Worm (Caenorhabditis elegans) whole organism, late embryonic: ENCODE data around the gene R03D7.8.

Experiments used
- C38D4.7 ChIP-seq: fragments of 200-800 bp; sonication (Bioruptor generic); optimal IDR thresholded peaks from 2 replicates; lab custom pipeline; 2018; ENCODE audit warnings: mild to moderate bottlenecking, missing genetic modification characterization, moderate library complexity, missing compliant biosample characterization
- K02D7.2 ChIP-seq: sonication (generic microtip); optimal IDR thresholded peaks from 2 replicates; lab custom pipeline; 2017; ENCODE audit warnings: mild to moderate bottlenecking, missing genetic modification characterization, missing compliant biosample characterization
- ahr-1 ChIP-seq: sonication (generic microtip); optimal IDR thresholded peaks from 2 replicates; lab custom pipeline; 2016; ENCODE audit warnings: missing genetic modification characterization, missing compliant biosample characterization
- ceh-14 ChIP-seq: sonication (generic microtip); optimal IDR thresholded peaks from 2 replicates; lab custom pipeline; 2016; ENCODE audit warnings: missing genotype, missing genetic modification characterization, missing compliant biosample characterization
- ceh-2 ChIP-seq: sonication (generic microtip); optimal IDR thresholded peaks from 2 replicates; lab custom pipeline; 2016; ENCODE audit warnings: missing genotype, missing genetic modification characterization, missing compliant biosample characterization
- ceh-24 ChIP-seq: sonication (generic microtip); optimal IDR thresholded peaks from 2 replicates; lab custom pipeline; 2016; ENCODE audit warnings: mild to moderate bottlenecking, missing genetic modification characterization, missing compliant biosample characterization
- ceh-30 ChIP-seq: fragments of 150-350 bp; optimal IDR thresholded peaks from 2 replicates; lab custom pipeline; 2014; ENCODE audit warnings: missing biosample characterization, missing genetic modification characterization
- ceh-31 ChIP-seq: sonication (generic microtip); optimal IDR thresholded peaks from 2 replicates; lab custom pipeline; 2016; ENCODE audit warnings: missing genetic modification characterization, missing compliant biosample characterization
- ceh-45 ChIP-seq: fragments of 200-800 bp; sonication (Bioruptor generic); IDR thresholded peaks from 2 replicates; pipeline ENCODE4 v1.3.6; 2022; ENCODE audit warnings: missing genetic modification reagents, missing genetic modification characterization, missing compliant biosample characterization
- ceh-48 ChIP-seq: sonication (generic microtip); optimal IDR thresholded peaks from 2 replicates; lab custom pipeline; 2016; ENCODE audit warnings: missing genetic modification characterization, inconsistent platforms, missing compliant biosample characterization
- ceh-6 ChIP-seq: fragments of 200-800 bp; sonication (Bioruptor generic); optimal IDR thresholded peaks from 2 replicates; lab custom pipeline; 2018; ENCODE audit warnings: mild to moderate bottlenecking, missing genetic modification characterization, missing compliant biosample characterization
- ceh-9 ChIP-seq: sonication (generic microtip); optimal IDR thresholded peaks from 2 replicates; lab custom pipeline; 2016; ENCODE audit warnings: mild to moderate bottlenecking, missing genetic modification characterization, inconsistent platforms, missing compliant biosample characterization
- dmd-4 ChIP-seq: sonication (generic microtip); optimal IDR thresholded peaks from 2 replicates; lab custom pipeline; 2016; ENCODE audit warnings: borderline replicate concordance, missing genetic modification characterization, missing compliant biosample characterization
- dve-1 ChIP-seq: sonication (generic microtip); optimal IDR thresholded peaks from 2 replicates; lab custom pipeline; 2017; ENCODE audit warnings: antibody characterized with exemption, mild to moderate bottlenecking, missing genetic modification characterization, missing compliant biosample characterization
- elt-2 ChIP-seq: sonication (generic microtip); optimal IDR thresholded peaks from 2 replicates; lab custom pipeline; 2016; ENCODE audit warnings: missing genetic modification reagents, missing genetic modification characterization, missing compliant biosample characterization
- ets-4 ChIP-seq: sonication (generic microtip); optimal IDR thresholded peaks from 2 replicates; lab custom pipeline; 2016; ENCODE audit warnings: missing genetic modification characterization, missing compliant biosample characterization
- eyg-1 ChIP-seq: sonication (generic microtip); optimal IDR thresholded peaks from 2 replicates; lab custom pipeline; 2016; ENCODE audit warnings: missing genotype, missing genetic modification characterization, missing compliant biosample characterization
- fax-1 ChIP-seq: sonication (generic microtip); optimal IDR thresholded peaks from 2 replicates; lab custom pipeline; 2016; ENCODE audit warnings: missing genotype, missing genetic modification characterization, missing compliant biosample characterization
- fkh-6 ChIP-seq: sonication (generic microtip); optimal IDR thresholded peaks from 2 replicates; lab custom pipeline; 2016; ENCODE audit warnings: missing genetic modification characterization, missing compliant biosample characterization
- gmeb-2 ChIP-seq: sonication (generic microtip); optimal IDR thresholded peaks from 2 replicates; lab custom pipeline; 2016; ENCODE audit warnings: missing genetic modification characterization, inconsistent platforms, missing compliant biosample characterization
- hlh-6 ChIP-seq: sonication (generic microtip); optimal IDR thresholded peaks from 2 replicates; lab custom pipeline; 2016; ENCODE audit warnings: missing genotype, missing genetic modification characterization, missing compliant biosample characterization
- hlh-8 ChIP-seq: sonication (generic microtip); optimal IDR thresholded peaks from 2 replicates; lab custom pipeline; 2016; ENCODE audit warnings: missing genotype, missing genetic modification characterization, missing compliant biosample characterization
- lim-6 ChIP-seq: sonication (generic microtip); optimal IDR thresholded peaks from 2 replicates; lab custom pipeline; 2016; ENCODE audit warnings: missing genetic modification characterization, missing compliant biosample characterization
- madf-2 ChIP-seq: sonication (generic microtip); optimal IDR thresholded peaks from 2 replicates; lab custom pipeline; 2017; ENCODE audit warnings: missing genetic modification characterization, missing compliant biosample characterization
- mec-3 ChIP-seq: sonication (generic microtip); optimal IDR thresholded peaks from 2 replicates; lab custom pipeline; 2016; ENCODE audit warnings: borderline replicate concordance, missing genetic modification characterization, missing compliant biosample characterization
- nhr-11 ChIP-seq: fragments of 150-350 bp; optimal IDR thresholded peaks from 2 replicates; lab custom pipeline; 2014; ENCODE audit warnings: missing biosample characterization, missing genetic modification characterization
- nhr-232 ChIP-seq: sonication (generic microtip); optimal IDR thresholded peaks from 2 replicates; lab custom pipeline; 2016; ENCODE audit warnings: missing genetic modification characterization, missing compliant biosample characterization
- npax-4 ChIP-seq: sonication (generic microtip); optimal IDR thresholded peaks from 2 replicates; lab custom pipeline; 2016; ENCODE audit warnings: missing genetic modification characterization, missing compliant biosample characterization
- odd-2 ChIP-seq: sonication (generic microtip); optimal IDR thresholded peaks from 2 replicates; lab custom pipeline; 2017; ENCODE audit warnings: antibody characterized with exemption, mild to moderate bottlenecking, missing genetic modification characterization, missing compliant biosample characterization
- pat-9 ChIP-seq: fragments of 200-800 bp; sonication (Bioruptor generic); optimal IDR thresholded peaks from 2 replicates; lab custom pipeline; 2018; ENCODE audit warnings: mild to moderate bottlenecking, missing genetic modification characterization, moderate library complexity, missing compliant biosample characterization
- pha-2 ChIP-seq: sonication (generic microtip); optimal IDR thresholded peaks from 2 replicates; lab custom pipeline; 2017; ENCODE audit warnings: mild to moderate bottlenecking, missing genetic modification characterization, missing compliant biosample characterization
- pha-4 ChIP-seq: fragments of 150-350 bp; optimal IDR thresholded peaks from 2 replicates; lab custom pipeline; 2018; ENCODE audit warnings: missing biosample characterization, missing genetic modification reagents, missing genetic modification characterization
- ref-2 ChIP-seq: sonication (generic microtip); optimal IDR thresholded peaks from 2 replicates; lab custom pipeline; 2016; ENCODE audit warnings: missing genetic modification characterization, missing compliant biosample characterization
- rnt-1 ChIP-seq: sonication (generic microtip); optimal IDR thresholded peaks from 2 replicates; lab custom pipeline; 2016; ENCODE audit warnings: missing genetic modification characterization, missing compliant biosample characterization
- sox-4 ChIP-seq: sonication (generic microtip); optimal IDR thresholded peaks from 2 replicates; lab custom pipeline; 2017; ENCODE audit warnings: mild to moderate bottlenecking, missing genetic modification characterization, inconsistent platforms, missing compliant biosample characterization
- tbx-2 ChIP-seq: sonication (generic microtip); optimal IDR thresholded peaks from 2 replicates; lab custom pipeline; 2016; ENCODE audit warnings: missing genetic modification characterization, missing compliant biosample characterization
- ttx-3 ChIP-seq: sonication (generic microtip); optimal IDR thresholded peaks from 2 replicates; lab custom pipeline; 2016; ENCODE audit warnings: missing genetic modification reagents, missing genetic modification characterization, missing compliant biosample characterization
- unc-3 ChIP-seq, 2 experiments: fragments of 200-800 bp in 1 of 2; sonication (Bioruptor generic) in 1 of 2; sonication (generic microtip) in 1 of 2; conservative IDR thresholded peaks in 1 of 2; optimal IDR thresholded peaks in 1 of 2; 2 replicates each; pipeline versions ENCODE4 v1.3.6 to Lab custom; 2016 to 2022; ENCODE audit warnings: missing compliant biosample characterization in 2 of 2, missing genetic modification characterization in 2 of 2, missing genetic modification reagents in 1 of 2
- unc-42 ChIP-seq: sonication (generic microtip); optimal IDR thresholded peaks from 2 replicates; lab custom pipeline; 2016; ENCODE audit warnings: missing genotype, missing genetic modification characterization, missing compliant biosample characterization
- unc-86 ChIP-seq: sonication (generic microtip); optimal IDR thresholded peaks from 2 replicates; lab custom pipeline; 2016; ENCODE audit warnings: missing genetic modification characterization, missing compliant biosample characterization
- zip-5 ChIP-seq: sonication (generic microtip); optimal IDR thresholded peaks from 2 replicates; lab custom pipeline; 2016; ENCODE audit warnings: missing genetic modification characterization, missing compliant biosample characterization

Gene R03D7.8

DNA sequence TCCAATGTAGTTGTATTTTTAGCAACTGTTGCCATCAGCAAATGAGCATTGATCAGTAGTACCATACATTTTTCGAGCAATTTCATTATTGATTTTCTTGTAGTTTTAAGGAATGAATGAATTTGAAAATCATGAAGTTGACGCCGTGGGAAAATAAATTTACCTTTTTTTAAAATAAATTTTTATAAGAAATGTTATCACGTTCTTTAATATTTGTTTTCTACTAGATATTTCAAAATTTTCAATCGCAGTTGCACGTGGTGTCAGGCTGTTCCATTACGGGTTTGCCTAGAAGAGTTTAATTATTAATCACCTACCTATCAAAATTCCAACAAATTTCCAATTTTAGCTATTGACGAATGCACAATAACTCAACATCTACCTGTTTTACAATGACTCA is at the start of gene R03D7.8:
TSS of gene R03D7.8 (minus strand) at position 101 of the 400 bp plus-strand sequence.
- no peak for TF ChIP-seq ceh-30
- no peak for TF ChIP-seq K02D7.2 (tag; lab: Kevin White, UChicago)
- TF ChIP-seq gmeb-2 (tag; lab: Kevin White, UChicago) = no peak
- TF ChIP-seq eyg-1 = no peak
- TF ChIP-seq fkh-6 = no peak
- no peak for TF ChIP-seq hlh-8 (tag; lab: Kevin White, UChicago)
- TF ChIP-seq ceh-6 (GFP tag; lab: Kevin White, UChicago) = no peak

DNA sequence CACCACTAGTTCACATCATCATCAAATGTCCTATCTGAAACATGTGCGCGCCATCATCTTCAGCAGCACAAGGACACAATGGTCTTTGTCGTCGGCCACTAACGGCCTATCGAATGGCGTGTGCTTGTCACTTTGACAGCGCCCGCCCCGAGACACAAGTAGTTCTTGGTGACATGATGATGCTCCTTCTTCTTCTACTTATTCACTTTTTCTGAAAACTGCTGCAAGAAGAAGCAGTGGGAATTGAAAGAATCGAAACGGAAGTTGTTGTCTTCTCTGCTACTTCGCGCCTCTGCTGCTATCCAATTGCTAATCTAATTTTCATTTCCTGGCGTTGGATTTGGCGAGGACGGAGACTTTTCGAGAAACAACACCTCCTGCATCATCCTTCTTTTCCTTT is 47.7 kb upstream of the R03D7.8 start:
- no peak for TF ChIP-seq gmeb-2 (tag; lab: Kevin White, UChicago)
- no peak for TF ChIP-seq pha-4
- TF ChIP-seq odd-2 (tag; lab: Kevin White, UChicago) = no peak
- no peak for TF ChIP-seq elt-2 (tag; lab: Kevin White, UChicago)
- TF ChIP-seq nhr-11 (tag; lab: Kevin White, UChicago) = no peak
- no peak for TF ChIP-seq sox-4
- no peak for TF ChIP-seq npax-4
- no peak for TF ChIP-seq pha-2 (tag; lab: Kevin White, UChicago)
- no peak for TF ChIP-seq fax-1 (tag; lab: Kevin White, UChicago)
- no peak for TF ChIP-seq K02D7.2 (tag; lab: Kevin White, UChicago)
- TF ChIP-seq ref-2 (tag; lab: Kevin White, UChicago) = no peak
- TF ChIP-seq dve-1 (tag; lab: Kevin White, UChicago) = no peak
- no peak for TF ChIP-seq lim-6

DNA sequence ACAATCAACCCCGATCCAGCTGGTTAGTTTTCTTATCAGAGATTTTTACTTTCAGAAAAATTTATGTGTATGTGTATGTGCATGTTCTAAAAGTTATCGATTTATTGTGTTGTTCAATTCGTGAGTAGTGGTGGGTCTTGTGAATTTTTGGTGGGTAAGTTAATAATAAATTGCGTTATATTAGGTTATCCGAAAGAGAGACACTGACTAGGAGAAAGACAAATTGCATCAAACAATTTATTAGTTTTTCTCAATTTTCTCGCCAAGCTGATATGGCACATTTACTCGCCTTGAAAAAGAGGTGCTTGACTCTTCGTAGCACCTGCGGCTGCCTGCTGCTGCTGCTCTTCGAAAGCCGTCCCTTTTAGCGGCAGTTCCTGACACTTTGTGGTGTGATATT is 42.4 kb upstream of the R03D7.8 start:
- TF ChIP-seq ceh-24 = no peak
- peak; percentile 90 for TF ChIP-seq unc-42 (tag; lab: Kevin White, UChicago)
- no peak for TF ChIP-seq madf-2

DNA sequence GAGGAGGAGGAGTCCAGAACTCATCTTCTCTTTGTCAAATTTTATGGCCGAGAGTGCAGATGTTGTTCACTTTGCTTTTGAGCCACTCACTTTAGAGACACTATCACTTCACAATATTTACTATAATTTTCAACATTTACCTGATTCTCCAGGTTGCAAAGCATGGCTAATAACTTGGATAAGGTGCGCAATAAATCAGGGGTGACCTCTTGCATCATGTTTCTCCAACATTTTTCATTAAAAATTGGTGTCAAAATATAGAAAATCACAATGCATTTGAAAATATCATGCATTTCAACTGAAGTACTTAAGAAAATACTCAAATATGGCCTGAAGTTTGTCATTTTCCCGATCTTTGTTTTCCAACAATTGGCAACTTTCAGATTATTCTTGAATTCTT is 38.9 kb upstream of the R03D7.8 start:
- TF ChIP-seq dve-1 (tag; lab: Kevin White, UChicago) (no peak), ref-2 (tag; lab: Kevin White, UChicago) (no peak), ceh-6 (GFP tag; lab: Kevin White, UChicago) (no peak), fkh-6 (no peak), nhr-232 (tag; lab: Kevin White, UChicago) (no peak)

DNA sequence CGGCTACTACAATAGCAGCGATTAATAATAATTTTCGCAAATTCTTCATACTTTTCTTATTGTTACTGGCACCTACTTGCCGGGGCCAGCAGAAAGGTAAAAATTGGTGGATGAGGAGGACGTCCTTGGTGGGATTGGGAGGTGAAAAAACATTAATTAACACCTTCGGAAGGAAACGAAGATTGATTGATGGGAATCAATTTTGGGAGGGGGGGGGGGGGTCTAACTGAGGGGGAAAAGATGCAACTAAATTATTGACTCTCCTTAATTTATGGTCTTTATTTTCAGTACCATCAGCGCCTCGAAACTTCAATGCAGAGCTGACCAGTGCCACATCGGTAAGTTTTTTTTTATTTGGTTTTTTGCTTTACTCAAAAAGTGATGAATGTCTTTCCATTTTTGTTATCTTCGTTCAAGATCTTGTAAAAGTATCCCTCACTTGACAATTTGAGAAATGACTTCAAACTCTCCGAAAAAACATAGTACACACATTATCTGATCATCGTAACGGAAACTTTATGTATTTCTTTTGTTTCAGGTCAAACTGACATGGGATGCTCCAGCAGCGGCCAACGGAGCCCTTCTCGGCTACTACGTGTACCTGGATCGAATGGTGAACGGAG is 37.0 kb upstream of the R03D7.8 start:
- no peak for TF ChIP-seq npax-4

DNA sequence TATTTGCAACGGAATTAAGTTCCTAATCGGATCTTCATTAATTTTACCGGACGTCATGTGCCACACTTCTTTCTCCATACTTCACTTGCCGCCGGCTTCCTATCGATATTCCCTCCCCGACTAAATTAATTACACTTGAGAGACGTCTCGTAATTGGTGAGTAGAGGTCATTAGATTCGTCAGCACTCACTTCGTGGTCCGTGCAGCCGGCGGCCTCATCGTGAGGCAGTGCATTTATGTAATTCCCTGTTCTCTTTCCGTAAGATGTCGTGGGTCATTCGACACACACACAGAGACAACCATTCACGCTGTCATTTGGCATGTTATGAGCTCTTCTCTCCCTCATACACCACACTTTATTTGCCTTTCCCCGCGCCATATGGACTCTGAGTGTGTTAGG is 33.9 kb upstream of the R03D7.8 start:
- TF ChIP-seq fax-1 (tag; lab: Kevin White, UChicago) (no peak), ceh-48 (peak; percentile 2), ets-4 (no peak), ceh-2 (tag; lab: Kevin White, UChicago) (no peak), unc-42 (tag; lab: Kevin White, UChicago) (peak; percentile 99), ceh-31 (tag; lab: Kevin White, UChicago) (peak; percentile 74), zip-5 (tag; lab: Kevin White, UChicago) (no peak), tbx-2 (tag; lab: Kevin White, UChicago) (peak; percentile 52), elt-2 (tag; lab: Kevin White, UChicago) (no peak), ahr-1 (tag; lab: Kevin White, UChicago) (no peak), unc-3 (GFP tag; conservative IDR thresholded peaks at IDR 0.05; lab: Robert Waterston, UW) (no peak), unc-3 (tag; optimal IDR thresholded peaks at IDR 0.05; lab: Kevin White, UChicago) (no peak), ceh-9 (tag; lab: Kevin White, UChicago) (no peak), mec-3 (tag; lab: Kevin White, UChicago) (no peak), ttx-3 (peak; percentile 39), pat-9 (tag; lab: Kevin White, UChicago) (no peak), dmd-4 (no peak), eyg-1 (no peak), ceh-45 (GFP tag; lab: Robert Waterston, UW) (no peak), C38D4.7 (GFP tag; lab: Kevin White, UChicago) (no peak), hlh-6 (tag; lab: Kevin White, UChicago) (no peak), ceh-14 (tag; lab: Kevin White, UChicago) (peak; percentile 66), rnt-1 (tag; lab: Kevin White, UChicago) (no peak), unc-86 (no peak), nhr-11 (tag; lab: Kevin White, UChicago) (no peak)
